Worm (Caenorhabditis elegans) whole organism, young adult: Measurements from ENCODE around the gene F59B2.14.

Experiments
- die-1 ChIP-seq: sonication (generic microtip); optimal IDR thresholded peaks from 2 replicates; lab custom pipeline; 2016; ENCODE audit warnings: missing genotype, mild to moderate bottlenecking, missing genetic modification characterization, missing compliant biosample characterization
- dpl-1 ChIP-seq: fragments of 150-350 bp; optimal IDR thresholded peaks from 2 replicates; lab custom pipeline; 2014; ENCODE audit warnings: missing biosample characterization, missing genetic modification reagents, missing genetic modification characterization
- hlh-12 ChIP-seq: sonication (generic microtip); optimal IDR thresholded peaks from 2 replicates; lab custom pipeline; 2016; ENCODE audit warnings: missing genetic modification characterization, missing compliant biosample characterization
- lir-1 ChIP-seq: fragments of 200-800 bp; sonication (Bioruptor generic); conservative IDR thresholded peaks from 2 replicates; pipeline ENCODE4 v1.3.6; 2022; ENCODE audit warnings: missing genetic modification reagents, missing genetic modification characterization, missing compliant biosample characterization
- lsl-1 ChIP-seq: fragments of 200-800 bp; sonication (Bioruptor generic); optimal IDR thresholded peaks from 2 replicates; lab custom pipeline; 2018; ENCODE audit warnings: mild to moderate bottlenecking, missing genetic modification characterization, moderate library complexity, missing compliant biosample characterization
- snpc-4 ChIP-seq, 5 experiments: fragments of 150-350 bp in 1 of 5; sonication (generic microtip) in 4 of 5; optimal IDR thresholded peaks; 2 replicates each; lab custom pipeline; 2014 to 2018; ENCODE audit warnings: missing genetic modification characterization in 5 of 5, missing biosample characterization in 3 of 5, antibody characterized with exemption in 2 of 5, mild to moderate bottlenecking in 2 of 5, missing compliant biosample characterization in 2 of 5, missing genotype in 2 of 5, moderate library complexity in 2 of 5, missing genetic modification reagents in 1 of 5
- ztf-28 ChIP-seq: fragments of 200-800 bp; sonication (Bioruptor generic); IDR thresholded peaks from 2 replicates; pipeline ENCODE4 v1.3.6; 2022; ENCODE audit warnings: missing genetic modification reagents, missing genetic modification characterization, missing compliant biosample characterization

DNA sequence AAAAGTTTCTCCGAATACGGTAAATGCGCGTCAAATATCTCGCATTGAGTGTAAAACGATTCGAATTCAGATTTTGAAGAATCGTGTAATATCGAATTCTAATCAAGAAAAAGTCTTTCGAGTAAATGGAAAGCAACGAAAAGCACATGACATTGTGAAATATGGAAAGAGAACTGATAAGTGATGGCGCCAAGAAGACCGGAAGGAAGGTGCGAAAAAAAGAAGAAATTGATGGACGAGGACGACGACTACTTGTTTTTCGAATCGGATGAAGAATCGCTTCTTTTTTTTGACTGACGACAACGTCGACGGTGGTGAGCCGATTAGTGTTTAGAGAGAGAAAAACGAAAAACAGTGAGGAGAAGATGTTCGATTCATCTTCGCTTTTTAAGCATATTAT lies 36.5 kb downstream of the F59B2.14 start:
- TF ChIP-seq snpc-4 (GFP tag; optimal IDR thresholded peaks at IDR 0.05; lab: Kevin White, UChicago) (no peak), snpc-4 (tag; optimal IDR thresholded peaks at IDR 0.05; lab: Kevin White, UChicago) (no peak), lsl-1 (GFP tag; lab: Kevin White, UChicago) (no peak), dpl-1 (GFP tag; lab: Kevin White, UChicago) (no peak), die-1 (tag; lab: Kevin White, UChicago) (no peak), hlh-12 (tag; lab: Kevin White, UChicago) (no peak), ztf-28 (GFP tag; lab: Robert Waterston, UW) (no peak), lir-1 (no peak)
